Fruit fly (Drosophila melanogaster): ENCODE measurements around the gene Dhpr.

dm6 chr3L:9094980-9095425 lies 39.4 kb upstream of the Dhpr start:
- TF ChIP-seq lola (GFP tag; optimal IDR thresholded peaks at IDR 0.05) (no peak), Dfd (GFP tag; optimal IDR thresholded peaks at IDR 0.05) (no peak), h (GFP tag; optimal IDR thresholded peaks at IDR 0.05) (no peak), pan (optimal IDR thresholded peaks at IDR 0.05) (no peak), sv (GFP tag; optimal IDR thresholded peaks at IDR 0.05) (no peak), br (GFP tag; optimal IDR thresholded peaks at IDR 0.05) (peak; percentile 7), dl (GFP tag; optimal IDR thresholded peaks at IDR 0.05; ENCODE audit: insufficient read depth in 1 of 2, partially characterized antibody in 2 of 2) (no peak), GATAd (GFP tag; optimal IDR thresholded peaks at IDR 0.05) (no peak)

Measured in whole organism, wandering third instar larva.